Worm (Caenorhabditis elegans) whole organism, L1 larva: ENCODE measurements around the gene Y44F5A.1.

Experiments used
- C04F5.9 ChIP-seq: sonication (generic microtip); optimal IDR thresholded peaks from 2 replicates; lab custom pipeline; 2016; ENCODE audit warnings: missing genetic modification characterization, missing compliant biosample characterization
- C16A3.4 ChIP-seq: fragments of 150-350 bp; optimal IDR thresholded peaks from 2 replicates; lab custom pipeline; 2014; ENCODE audit warnings: missing biosample characterization, missing genetic modification characterization
- Y116A8C.19 ChIP-seq: sonication (generic microtip); optimal IDR thresholded peaks from 2 replicates; lab custom pipeline; 2016; ENCODE audit warnings: missing compliant biosample characterization, missing genetic modification characterization, borderline replicate concordance
- alr-1 ChIP-seq: fragments of 200-800 bp; sonication (Bioruptor generic); optimal IDR thresholded peaks from 2 replicates; lab custom pipeline; 2018; ENCODE audit warnings: borderline replicate concordance, mild to moderate bottlenecking, missing genetic modification characterization, missing compliant biosample characterization
- aly-2 ChIP-seq: fragments of 150-350 bp; optimal IDR thresholded peaks from 2 replicates; lab custom pipeline; 2014; ENCODE audit warnings: missing biosample characterization, missing genetic modification characterization
- ama-1 ChIP-seq: fragments of 150-350 bp; optimal IDR thresholded peaks from 2 replicates; lab custom pipeline; 2014
- ceh-63 ChIP-seq: fragments of 200-800 bp; sonication (Bioruptor generic); optimal IDR thresholded peaks from 2 replicates; lab custom pipeline; 2018; ENCODE audit warnings: mild to moderate bottlenecking, missing genetic modification characterization, missing compliant biosample characterization
- ceh-82 ChIP-seq, 3 experiments: fragments of 150-350 bp in 1 of 3; sonication (generic microtip) in 2 of 3; optimal IDR thresholded peaks; 2 replicates each; lab custom pipeline; 2014 to 2017; ENCODE audit warnings: missing biosample characterization in 3 of 3, missing genetic modification characterization in 3 of 3
- ceh-88 ChIP-seq: fragments of 200-800 bp; sonication (Bioruptor generic); IDR thresholded peaks from 2 replicates; pipeline ENCODE4 v1.3.6; 2022; ENCODE audit warnings: missing genetic modification characterization, missing compliant biosample characterization
- ces-1 ChIP-seq: fragments of 150-350 bp; optimal IDR thresholded peaks from 2 replicates; lab custom pipeline; 2014; ENCODE audit warnings: missing biosample characterization, missing genetic modification reagents, missing genetic modification characterization
- dsc-1 ChIP-seq: sonication (generic microtip); optimal IDR thresholded peaks from 2 replicates; lab custom pipeline; 2016; ENCODE audit warnings: mild to moderate bottlenecking, missing genetic modification characterization, missing compliant biosample characterization
- efl-1 ChIP-seq, 4 experiments: fragments of 150-350 bp; optimal IDR thresholded peaks in 3 of 4; peaks in 1 of 4; 1 replicate in 1 of 4; 2 replicates in 3 of 4; lab custom pipeline; 2014; ENCODE audit warnings: missing biosample characterization in 2 of 4, missing genetic modification characterization in 2 of 4, missing genetic modification reagents in 2 of 4
- efl-3 ChIP-seq: fragments of 200-800 bp; sonication (Bioruptor generic); optimal IDR thresholded peaks from 2 replicates; lab custom pipeline; 2018; ENCODE audit warnings: mild to moderate bottlenecking, missing genetic modification characterization, missing compliant biosample characterization
- egl-13 ChIP-seq: sonication (generic microtip); optimal IDR thresholded peaks from 2 replicates; lab custom pipeline; 2016; ENCODE audit warnings: missing genotype, missing genetic modification reagents, missing genetic modification characterization, missing compliant biosample characterization
- egl-27 ChIP-seq, 2 experiments: fragments of 150-350 bp in 1 of 2; sonication (generic microtip); optimal IDR thresholded peaks; 3 replicates each; lab custom pipeline; 2017 to 2018; ENCODE audit warnings: missing biosample characterization in 2 of 2, missing genetic modification characterization in 2 of 2, missing genetic modification reagents in 2 of 2
- elt-2 ChIP-seq: sonication (generic microtip); optimal IDR thresholded peaks from 2 replicates; lab custom pipeline; 2016; ENCODE audit warnings: missing genetic modification characterization, mild to moderate bottlenecking, inconsistent platforms, missing compliant biosample characterization, missing genetic modification reagents
- fkh-4 ChIP-seq: sonication (generic microtip); optimal IDR thresholded peaks from 2 replicates; lab custom pipeline; 2016; ENCODE audit warnings: missing compliant biosample characterization, missing genetic modification characterization, borderline replicate concordance
- irx-1 ChIP-seq: sonication (generic microtip); optimal IDR thresholded peaks from 2 replicates; lab custom pipeline; 2016; ENCODE audit warnings: missing genetic modification characterization, missing compliant biosample characterization
- isw-1 ChIP-seq: fragments of 200-800 bp; sonication (Bioruptor generic); IDR thresholded peaks from 2 replicates; pipeline ENCODE4 v1.3.6; 2022; ENCODE audit warnings: missing genetic modification characterization, missing compliant biosample characterization
- jun-1 ChIP-seq: fragments of 150-350 bp; optimal IDR thresholded peaks from 2 replicates; lab custom pipeline; 2014; ENCODE audit warnings: missing biosample characterization, missing genetic modification reagents, missing genetic modification characterization
- lin-13 ChIP-seq: fragments of 150-350 bp; optimal IDR thresholded peaks from 2 replicates; lab custom pipeline; 2014; ENCODE audit warnings: missing biosample characterization, missing genetic modification reagents, missing genetic modification characterization
- lin-14 ChIP-seq: fragments of 200-800 bp; sonication (Bioruptor generic); optimal IDR thresholded peaks from 2 replicates; lab custom pipeline; 2018; ENCODE audit warnings: mild to moderate bottlenecking, missing genetic modification characterization, moderate library complexity, missing compliant biosample characterization
- lin-15B ChIP-seq: fragments of 150-350 bp; sonication (generic microtip); optimal IDR thresholded peaks from 3 replicates; lab custom pipeline; 2014; ENCODE audit warnings: missing biosample characterization, missing genetic modification characterization
- lin-39 ChIP-seq: fragments of 150-350 bp; optimal IDR thresholded peaks from 2 replicates; lab custom pipeline; 2014; ENCODE audit warnings: missing biosample characterization, missing genetic modification reagents, missing genetic modification characterization
- lir-3 ChIP-seq: sonication (generic microtip); optimal IDR thresholded peaks from 2 replicates; lab custom pipeline; 2016; ENCODE audit warnings: mild to moderate bottlenecking, missing genetic modification characterization, moderate library complexity, missing compliant biosample characterization; ENCODE audit not compliant: poor library complexity
- lsy-2 ChIP-seq, 2 experiments: fragments of 150-350 bp; optimal IDR thresholded peaks; 2 replicates each; lab custom pipeline; 2014; ENCODE audit warnings: missing biosample characterization in 2 of 2, missing genetic modification characterization in 2 of 2
- mab-9 ChIP-seq: fragments of 200-800 bp; sonication (Bioruptor generic); IDR thresholded peaks from 2 replicates; pipeline ENCODE4 v1.3.6; 2022; ENCODE audit warnings: missing genetic modification reagents, missing genetic modification characterization, missing compliant biosample characterization
- mdl-1 ChIP-seq, 2 experiments: fragments of 150-350 bp; optimal IDR thresholded peaks; 2 replicates each; lab custom pipeline; 2014 to 2017; ENCODE audit warnings: missing biosample characterization in 2 of 2, missing genetic modification characterization in 2 of 2, inconsistent platforms in 1 of 2
- mef-2 ChIP-seq: fragments of 150-350 bp; optimal IDR thresholded peaks from 2 replicates; lab custom pipeline; 2014; ENCODE audit warnings: missing biosample characterization, missing genetic modification characterization
- mep-1 ChIP-seq: fragments of 150-350 bp; optimal IDR thresholded peaks from 2 replicates; lab custom pipeline; 2014; ENCODE audit warnings: missing biosample characterization, missing genetic modification characterization
- nhr-12 ChIP-seq: sonication (generic microtip); optimal IDR thresholded peaks from 2 replicates; lab custom pipeline; 2017; ENCODE audit warnings: missing biosample characterization, missing genetic modification characterization
- nhr-19 ChIP-seq: fragments of 200-800 bp; sonication (Bioruptor generic); conservative IDR thresholded peaks from 2 replicates; pipeline ENCODE4 v1.3.6; 2022; ENCODE audit warnings: missing genetic modification characterization, missing compliant biosample characterization
- nhr-237 ChIP-seq: fragments of 150-350 bp; optimal IDR thresholded peaks from 2 replicates; lab custom pipeline; 2014; ENCODE audit warnings: missing biosample characterization, missing genetic modification characterization
- nhr-47 ChIP-seq: sonication (generic microtip); optimal IDR thresholded peaks from 2 replicates; lab custom pipeline; 2016; ENCODE audit warnings: mild to moderate bottlenecking, missing genetic modification characterization, moderate library complexity, missing compliant biosample characterization
- nhr-71 ChIP-seq: sonication (generic microtip); optimal IDR thresholded peaks from 2 replicates; lab custom pipeline; 2016; ENCODE audit warnings: mild to moderate bottlenecking, missing genetic modification characterization, moderate library complexity, missing compliant biosample characterization
- nhr-77 ChIP-seq: fragments of 150-350 bp; optimal IDR thresholded peaks from 2 replicates; lab custom pipeline; 2014; ENCODE audit warnings: missing biosample characterization, missing genetic modification characterization
- nhr-84 ChIP-seq: sonication (generic microtip); optimal IDR thresholded peaks from 2 replicates; lab custom pipeline; 2017; ENCODE audit warnings: missing biosample characterization, missing genetic modification characterization
- nhr-85 ChIP-seq: sonication (generic microtip); peaks from one replicate; lab custom pipeline; 2016; ENCODE audit warnings: missing genetic modification characterization, inconsistent platforms, missing compliant biosample characterization
- nhr-90 ChIP-seq: sonication (generic microtip); optimal IDR thresholded peaks from 2 replicates; lab custom pipeline; 2016; ENCODE audit warnings: mild to moderate bottlenecking, missing genetic modification characterization, missing compliant biosample characterization; ENCODE audit not compliant: poor library complexity
- pax-3 ChIP-seq: fragments of 200-800 bp; sonication (Bioruptor generic); optimal IDR thresholded peaks from 2 replicates; lab custom pipeline; 2018; ENCODE audit warnings: mild to moderate bottlenecking, missing genetic modification characterization, moderate library complexity, missing compliant biosample characterization
- pqm-1 ChIP-seq: sonication (generic microtip); optimal IDR thresholded peaks from 3 replicates; lab custom pipeline; 2017; ENCODE audit warnings: missing biosample characterization, missing genetic modification characterization
- rnt-1 ChIP-seq: sonication (generic microtip); optimal IDR thresholded peaks from 2 replicates; lab custom pipeline; 2016; ENCODE audit warnings: mild to moderate bottlenecking, missing genetic modification characterization, moderate library complexity, missing compliant biosample characterization
- snu-23 ChIP-seq: sonication (generic microtip); optimal IDR thresholded peaks from 2 replicates; lab custom pipeline; 2016; ENCODE audit warnings: missing genetic modification characterization, missing compliant biosample characterization
- sox-4 ChIP-seq: sonication (generic microtip); optimal IDR thresholded peaks from 2 replicates; lab custom pipeline; 2016; ENCODE audit warnings: missing genetic modification characterization, missing compliant biosample characterization
- sup-37 ChIP-seq: fragments of 200-800 bp; sonication (Bioruptor generic); optimal IDR thresholded peaks from 2 replicates; lab custom pipeline; 2018; ENCODE audit warnings: mild to moderate bottlenecking, missing genetic modification characterization, missing compliant biosample characterization
- swsn-7 ChIP-seq: sonication (generic microtip); optimal IDR thresholded peaks from 2 replicates; lab custom pipeline; 2016; ENCODE audit warnings: missing genetic modification characterization, missing compliant biosample characterization
- tbx-2 ChIP-seq: sonication (generic microtip); optimal IDR thresholded peaks from 2 replicates; lab custom pipeline; 2016; ENCODE audit warnings: missing genetic modification characterization, missing compliant biosample characterization
- tlp-1 ChIP-seq: fragments of 150-350 bp; optimal IDR thresholded peaks from 2 replicates; lab custom pipeline; 2014; ENCODE audit warnings: missing biosample characterization, missing genetic modification characterization
- vab-15 ChIP-seq: sonication (generic microtip); optimal IDR thresholded peaks from 2 replicates; lab custom pipeline; 2017; ENCODE audit warnings: missing genotype, mild to moderate bottlenecking, missing genetic modification characterization, missing compliant biosample characterization
- zag-1 ChIP-seq: fragments of 150-350 bp; optimal IDR thresholded peaks from 2 replicates; lab custom pipeline; 2014; ENCODE audit warnings: missing biosample characterization, missing genetic modification characterization
- ztf-11 ChIP-seq, 2 experiments: sonication (generic microtip); optimal IDR thresholded peaks; 2 replicates each; lab custom pipeline; 2016 to 2017; ENCODE audit warnings: missing genetic modification characterization in 2 of 2, missing biosample characterization in 1 of 2, missing compliant biosample characterization in 1 of 2
- ztf-4 ChIP-seq: fragments of 150-350 bp; optimal IDR thresholded peaks from 2 replicates; lab custom pipeline; 2014; ENCODE audit warnings: missing biosample characterization, missing genetic modification characterization

Gene Y44F5A.1

ce11 chrIII:4223668-4224127, 23.8 kb downstream of the Y44F5A.1 start (continued):
- TF ChIP-seq C04F5.9: no peak
- peak; percentile 88 for TF ChIP-seq swsn-7 (tag; lab: Kevin White, UChicago)
- peak; percentile 95 for TF ChIP-seq snu-23
- peak; percentile 79 for TF ChIP-seq C16A3.4 (tag; lab: Kevin White, UChicago)
- TF ChIP-seq vab-15 (tag; lab: Kevin White, UChicago): no peak
- TF ChIP-seq alr-1 (tag; lab: Kevin White, UChicago): no peak
- peak; percentile 79 to 90 for TF ChIP-seq lsy-2 (tag; optimal IDR thresholded peaks at IDR 0.05; lab: Kevin White, UChicago)
- peak; percentile 29 to 84 for TF ChIP-seq egl-27 (tag; optimal IDR thresholded peaks at IDR 0.05; lab: Kevin White, UChicago)
- peak; percentile 73 to 76 for TF ChIP-seq efl-1 (optimal IDR thresholded peaks at IDR 0.05; lab: Kevin White, UChicago)
- peak; percentile 25 to 93 for TF ChIP-seq efl-1 (GFP tag; optimal IDR thresholded peaks at IDR 0.05 in 1 of 2; lab: Kevin White, UChicago)
- TF ChIP-seq ama-1 (lab: Kevin White, UChicago): no peak
- peak; percentile 89 for TF ChIP-seq mep-1 (tag; lab: Kevin White, UChicago)
- TF ChIP-seq lin-14: peak; percentile 98
- peak; percentile 78 for TF ChIP-seq irx-1 (tag; lab: Kevin White, UChicago)
- TF ChIP-seq nhr-71: peak; percentile 96
- TF ChIP-seq lin-15B (tag; lab: Kevin White, UChicago): peak; percentile 39
- peak; percentile 89 for TF ChIP-seq egl-13 (tag; lab: Kevin White, UChicago)
- TF ChIP-seq nhr-85 (tag; lab: Kevin White, UChicago): peak; percentile 88
- TF ChIP-seq ces-1: no peak
- peak; percentile 79 for TF ChIP-seq rnt-1 (tag; lab: Kevin White, UChicago)
- TF ChIP-seq nhr-47 (tag; lab: Kevin White, UChicago): peak; percentile 86
- no peak for TF ChIP-seq efl-3
- TF ChIP-seq zag-1 (tag; lab: Kevin White, UChicago): peak; percentile 41
- TF ChIP-seq tbx-2 (tag; lab: Kevin White, UChicago): peak; percentile 87
- TF ChIP-seq sup-37 (GFP tag; lab: Kevin White, UChicago): peak; percentile 37
- TF ChIP-seq jun-1: peak; percentile 91
- TF ChIP-seq aly-2 (tag; lab: Kevin White, UChicago): no peak
- no peak for TF ChIP-seq pqm-1 (tag; lab: Kevin White, UChicago)
- TF ChIP-seq isw-1 (GFP tag; lab: Robert Waterston, UW): peak; percentile 66
- TF ChIP-seq lin-13 (GFP tag; lab: Kevin White, UChicago): peak; percentile 62
- TF ChIP-seq ceh-88: peak; percentile 50; the same call in 1 of the 2 replicates
- peak; percentile 87 for TF ChIP-seq nhr-77
- peak; percentile 32 for TF ChIP-seq nhr-90
- TF ChIP-seq nhr-12: no peak
- TF ChIP-seq ztf-4 (tag; lab: Kevin White, UChicago): peak; percentile 61
- no peak for TF ChIP-seq nhr-84
- peak; percentile 78 for TF ChIP-seq nhr-19 (GFP tag; lab: Robert Waterston, UW)
- peak; percentile 65 for TF ChIP-seq elt-2 (tag; lab: Kevin White, UChicago)
- peak in 1 of 2 experiments; percentile 89 for TF ChIP-seq mdl-1 (tag; optimal IDR thresholded peaks at IDR 0.05; lab: Kevin White, UChicago)
- peak; percentile 58 for TF ChIP-seq sox-4
- TF ChIP-seq mef-2 (tag; lab: Kevin White, UChicago): peak; percentile 72
- no peak for TF ChIP-seq ceh-63 (GFP tag; lab: Kevin White, UChicago)
- peak; percentile 45 for TF ChIP-seq lir-3 (tag; lab: Kevin White, UChicago)
- no peak for TF ChIP-seq Y116A8C.19 (tag; lab: Kevin White, UChicago)
- no peak for TF ChIP-seq tlp-1 (tag; lab: Kevin White, UChicago)
- TF ChIP-seq ztf-11 (tag; optimal IDR thresholded peaks at IDR 0.05; lab: Kevin White, UChicago): no peak
- peak; percentile 61 for TF ChIP-seq pax-3 (tag; lab: Kevin White, UChicago)
- TF ChIP-seq dsc-1 (tag; lab: Kevin White, UChicago): peak; percentile 95
- peak; percentile 69 for TF ChIP-seq fkh-4 (tag; lab: Kevin White, UChicago)
- TF ChIP-seq nhr-237 (tag; lab: Kevin White, UChicago): peak; percentile 69
- no peak for TF ChIP-seq mab-9
- TF ChIP-seq ceh-82 (tag; optimal IDR thresholded peaks at IDR 0.05; lab: Kevin White, UChicago): peak; percentile 51 to 85 (median 70)
- peak; percentile 38 for TF ChIP-seq lin-39 (tag; lab: Kevin White, UChicago)
